Worm (Caenorhabditis elegans) whole organism, L1 larva: ENCODE results near the gene C01G10.17.

Source experiments
- C04F5.9 ChIP-seq: sonication (generic microtip); optimal IDR thresholded peaks from 2 replicates; lab custom pipeline; 2016; ENCODE audit warnings: missing genetic modification characterization, missing compliant biosample characterization
- C16A3.4 ChIP-seq: fragments of 150-350 bp; optimal IDR thresholded peaks from 2 replicates; lab custom pipeline; 2014; ENCODE audit warnings: missing biosample characterization, missing genetic modification characterization
- C34B4.2 ChIP-seq: sonication (generic microtip); optimal IDR thresholded peaks from 2 replicates; lab custom pipeline; 2017; ENCODE audit warnings: mild to moderate bottlenecking, missing genetic modification characterization, missing compliant biosample characterization
- Y116A8C.19 ChIP-seq: sonication (generic microtip); optimal IDR thresholded peaks from 2 replicates; lab custom pipeline; 2016; ENCODE audit warnings: missing compliant biosample characterization, missing genetic modification characterization, borderline replicate concordance
- aly-2 ChIP-seq: fragments of 150-350 bp; optimal IDR thresholded peaks from 2 replicates; lab custom pipeline; 2014; ENCODE audit warnings: missing biosample characterization, missing genetic modification characterization
- blmp-1 ChIP-seq: fragments of 150-350 bp; optimal IDR thresholded peaks from 2 replicates; lab custom pipeline; 2014; ENCODE audit warnings: missing biosample characterization, missing genetic modification characterization
- ceh-8 ChIP-seq: fragments of 200-800 bp; sonication (Bioruptor generic); optimal IDR thresholded peaks from 2 replicates; lab custom pipeline; 2018; ENCODE audit warnings: mild to moderate bottlenecking, missing genetic modification characterization, moderate library complexity, missing compliant biosample characterization
- ceh-90 ChIP-seq: sonication (generic microtip); optimal IDR thresholded peaks from 2 replicates; lab custom pipeline; 2016; ENCODE audit warnings: missing genetic modification characterization, missing compliant biosample characterization
- ces-1 ChIP-seq: fragments of 150-350 bp; optimal IDR thresholded peaks from 2 replicates; lab custom pipeline; 2014; ENCODE audit warnings: missing biosample characterization, missing genetic modification reagents, missing genetic modification characterization
- dpl-1 ChIP-seq, 3 experiments: fragments of 150-350 bp in 2 of 3; sonication (generic microtip) in 1 of 3; optimal IDR thresholded peaks; 2 replicates each; lab custom pipeline; 2014 to 2017; ENCODE audit warnings: missing biosample characterization in 3 of 3, missing genetic modification characterization in 3 of 3, missing genetic modification reagents in 3 of 3
- efl-1 ChIP-seq, 4 experiments: fragments of 150-350 bp; optimal IDR thresholded peaks in 3 of 4; peaks in 1 of 4; 1 replicate in 1 of 4; 2 replicates in 3 of 4; lab custom pipeline; 2014; ENCODE audit warnings: missing biosample characterization in 2 of 4, missing genetic modification characterization in 2 of 4, missing genetic modification reagents in 2 of 4
- efl-3 ChIP-seq: fragments of 200-800 bp; sonication (Bioruptor generic); optimal IDR thresholded peaks from 2 replicates; lab custom pipeline; 2018; ENCODE audit warnings: mild to moderate bottlenecking, missing genetic modification characterization, missing compliant biosample characterization
- elt-2 ChIP-seq: sonication (generic microtip); optimal IDR thresholded peaks from 2 replicates; lab custom pipeline; 2016; ENCODE audit warnings: missing genetic modification characterization, mild to moderate bottlenecking, inconsistent platforms, missing compliant biosample characterization, missing genetic modification reagents
- fkh-10 ChIP-seq: sonication (generic microtip); optimal IDR thresholded peaks from 2 replicates; lab custom pipeline; 2017; ENCODE audit warnings: missing biosample characterization, missing genetic modification reagents, missing genetic modification characterization
- fkh-4 ChIP-seq: sonication (generic microtip); optimal IDR thresholded peaks from 2 replicates; lab custom pipeline; 2016; ENCODE audit warnings: missing compliant biosample characterization, missing genetic modification characterization, borderline replicate concordance
- grh-1 ChIP-seq: fragments of 200-800 bp; sonication (Bioruptor generic); IDR thresholded peaks from 2 replicates; pipeline ENCODE4 v1.3.6; 2022; ENCODE audit warnings: missing genetic modification reagents, missing genetic modification characterization, missing compliant biosample characterization
- lin-15B ChIP-seq: fragments of 150-350 bp; sonication (generic microtip); optimal IDR thresholded peaks from 3 replicates; lab custom pipeline; 2014; ENCODE audit warnings: missing biosample characterization, missing genetic modification characterization
- lin-35 ChIP-seq, 2 experiments: fragments of 150-350 bp; optimal IDR thresholded peaks; 2 replicates each; lab custom pipeline; 2014; ENCODE audit warnings: missing biosample characterization in 2 of 2, missing genetic modification characterization in 2 of 2, missing genetic modification reagents in 2 of 2
- lir-3 ChIP-seq: sonication (generic microtip); optimal IDR thresholded peaks from 2 replicates; lab custom pipeline; 2016; ENCODE audit warnings: mild to moderate bottlenecking, missing genetic modification characterization, moderate library complexity, missing compliant biosample characterization; ENCODE audit not compliant: poor library complexity
- mab-9 ChIP-seq: fragments of 200-800 bp; sonication (Bioruptor generic); IDR thresholded peaks from 2 replicates; pipeline ENCODE4 v1.3.6; 2022; ENCODE audit warnings: missing genetic modification reagents, missing genetic modification characterization, missing compliant biosample characterization
- mef-2 ChIP-seq: fragments of 150-350 bp; optimal IDR thresholded peaks from 2 replicates; lab custom pipeline; 2014; ENCODE audit warnings: missing biosample characterization, missing genetic modification characterization
- nhr-12 ChIP-seq: sonication (generic microtip); optimal IDR thresholded peaks from 2 replicates; lab custom pipeline; 2017; ENCODE audit warnings: missing biosample characterization, missing genetic modification characterization
- nhr-237 ChIP-seq: fragments of 150-350 bp; optimal IDR thresholded peaks from 2 replicates; lab custom pipeline; 2014; ENCODE audit warnings: missing biosample characterization, missing genetic modification characterization
- nhr-71 ChIP-seq: sonication (generic microtip); optimal IDR thresholded peaks from 2 replicates; lab custom pipeline; 2016; ENCODE audit warnings: mild to moderate bottlenecking, missing genetic modification characterization, moderate library complexity, missing compliant biosample characterization
- nhr-77 ChIP-seq: fragments of 150-350 bp; optimal IDR thresholded peaks from 2 replicates; lab custom pipeline; 2014; ENCODE audit warnings: missing biosample characterization, missing genetic modification characterization
- nhr-90 ChIP-seq: sonication (generic microtip); optimal IDR thresholded peaks from 2 replicates; lab custom pipeline; 2016; ENCODE audit warnings: mild to moderate bottlenecking, missing genetic modification characterization, missing compliant biosample characterization; ENCODE audit not compliant: poor library complexity
- pqm-1 ChIP-seq: sonication (generic microtip); optimal IDR thresholded peaks from 3 replicates; lab custom pipeline; 2017; ENCODE audit warnings: missing biosample characterization, missing genetic modification characterization
- swsn-7 ChIP-seq: sonication (generic microtip); optimal IDR thresholded peaks from 2 replicates; lab custom pipeline; 2016; ENCODE audit warnings: missing genetic modification characterization, missing compliant biosample characterization
- tbx-2 ChIP-seq: sonication (generic microtip); optimal IDR thresholded peaks from 2 replicates; lab custom pipeline; 2016; ENCODE audit warnings: missing genetic modification characterization, missing compliant biosample characterization
- tlp-1 ChIP-seq: fragments of 150-350 bp; optimal IDR thresholded peaks from 2 replicates; lab custom pipeline; 2014; ENCODE audit warnings: missing biosample characterization, missing genetic modification characterization
- unc-86 ChIP-seq: sonication (generic microtip); optimal IDR thresholded peaks from 2 replicates; lab custom pipeline; 2016; ENCODE audit warnings: missing genetic modification characterization, missing compliant biosample characterization
- zag-1 ChIP-seq: fragments of 150-350 bp; optimal IDR thresholded peaks from 2 replicates; lab custom pipeline; 2014; ENCODE audit warnings: missing biosample characterization, missing genetic modification characterization
- ztf-11 ChIP-seq, 2 experiments: sonication (generic microtip); optimal IDR thresholded peaks; 2 replicates each; lab custom pipeline; 2016 to 2017; ENCODE audit warnings: missing genetic modification characterization in 2 of 2, missing biosample characterization in 1 of 2, missing compliant biosample characterization in 1 of 2

C01G10.17 gene

ce11 chrV:15136772-15137171 lies 46.2 kb downstream of the C01G10.17 start, which contains the start of gene aipl-1 (continued):
- TF ChIP-seq ceh-90 (no peak), zag-1 (tag; lab: Kevin White, UChicago) (no peak), nhr-12 (tag; lab: Kevin White, UChicago) (no peak), ceh-8 (GFP tag; lab: Kevin White, UChicago) (no peak), nhr-237 (tag; lab: Kevin White, UChicago) (peak; percentile 6), swsn-7 (tag; lab: Kevin White, UChicago) (peak; percentile 63), unc-86 (tag; lab: Kevin White, UChicago) (peak; percentile 49), dpl-1 (GFP tag; optimal IDR thresholded peaks at IDR 0.05; lab: Kevin White, UChicago) (peak; percentile 85 to 90 (median 87)), mef-2 (tag; lab: Kevin White, UChicago) (peak; percentile 43), ces-1 (GFP tag; lab: Kevin White, UChicago) (no peak)

- TF ChIP-seq lin-35 (GFP tag; optimal IDR thresholded peaks at IDR 0.05; lab: Kevin White, UChicago) (peak in 1 of 2 experiments; percentile 17), elt-2 (tag; lab: Kevin White, UChicago) (peak; percentile 48), mef-2 (tag; lab: Kevin White, UChicago) (no peak), tbx-2 (tag; lab: Kevin White, UChicago) (no peak), C34B4.2 (no peak), nhr-237 (tag; lab: Kevin White, UChicago) (no peak), lin-15B (tag; lab: Kevin White, UChicago) (no peak), C16A3.4 (tag; lab: Kevin White, UChicago) (no peak)
- TF ChIP-seq, all 84 proteins: peak for 2
Observed at ce11 chrV:15139811-15140210, 49.3 kb downstream of the C01G10.17 start.

ce11 chrV:15140247-15140646 lies 49.7 kb downstream of the C01G10.17 start, which contains the start of gene K08F9.3:
TSS of gene K08F9.3 (plus strand) at chrV:15140547.
- TF ChIP-seq tbx-2 (tag; lab: Kevin White, UChicago), result no peak
- TF ChIP-seq fkh-4 (tag; lab: Kevin White, UChicago), result no peak
- TF ChIP-seq blmp-1 (tag; lab: Kevin White, UChicago), result no peak
- no peak for TF ChIP-seq grh-1 (GFP tag; lab: Robert Waterston, UW)
- no peak for TF ChIP-seq C04F5.9 (tag; lab: Kevin White, UChicago)
- TF ChIP-seq Y116A8C.19, result no peak
- no peak for TF ChIP-seq nhr-237 (tag; lab: Kevin White, UChicago)
- TF ChIP-seq mab-9, result no peak
- TF ChIP-seq lir-3, result no peak
- no peak for TF ChIP-seq nhr-71 (tag; lab: Kevin White, UChicago)
- TF ChIP-seq tlp-1 (tag; lab: Kevin White, UChicago), result no peak
- no peak for TF ChIP-seq nhr-77
- TF ChIP-seq fkh-10 (GFP tag; lab: Kevin White, UChicago), result no peak
- TF ChIP-seq efl-1 (optimal IDR thresholded peaks at IDR 0.05; lab: Kevin White, UChicago), result no peak
- no peak for TF ChIP-seq efl-1 (GFP tag; optimal IDR thresholded peaks at IDR 0.05 in 1 of 2; lab: Kevin White, UChicago)
- no peak for TF ChIP-seq efl-3 (GFP tag; lab: Kevin White, UChicago)
- TF ChIP-seq nhr-90 (tag; lab: Kevin White, UChicago), result no peak
- no peak for TF ChIP-seq ztf-11 (tag; optimal IDR thresholded peaks at IDR 0.05; lab: Kevin White, UChicago)
- TF ChIP-seq pqm-1 (tag; lab: Kevin White, UChicago), result no peak
- TF ChIP-seq aly-2, result no peak
